Fruit fly (Drosophila melanogaster) whole organism, wandering third instar larva: Measurements from ENCODE around the gene CG11593.
A peak's percentile ranks its signal among the peaks of the same experiment; 100 is the strongest.

ENCODE experiments used
- Abd-B ChIP-seq: fragments of >200 bp; optimal IDR thresholded peaks from 2 replicates; lab custom pipeline; 2017; ENCODE audit warnings: missing biosample characterization, missing genetic modification characterization
- CG32264 ChIP-seq: fragments of 200-800 bp; sonication (Bioruptor generic); optimal IDR thresholded peaks from 2 replicates; lab custom pipeline; 2016; ENCODE audit warnings: missing biosample characterization, missing genetic modification characterization
- CG9705 ChIP-seq: fragments of 200-800 bp; sonication (Bioruptor generic); optimal IDR thresholded peaks from 2 replicates; lab custom pipeline; 2018; ENCODE audit warnings: missing biosample characterization, mild to moderate bottlenecking, missing genetic modification characterization
- CrebA ChIP-seq: fragments of 200-800 bp; sonication (Bioruptor generic); optimal IDR thresholded peaks from 2 replicates; lab custom pipeline; 2016; ENCODE audit warnings: missing biosample characterization, mild to moderate bottlenecking, missing genetic modification characterization, borderline replicate concordance
- Dfd ChIP-seq: fragments of >200 bp; optimal IDR thresholded peaks from 2 replicates; lab custom pipeline; 2017; ENCODE audit warnings: missing biosample characterization, missing genetic modification characterization
- Dif ChIP-seq: fragments of 200-275, 200-300 bp; sonication (Bioruptor generic); optimal IDR thresholded peaks from 2 replicates; lab custom pipeline; 2018; ENCODE audit warnings: missing biosample characterization, missing genetic modification characterization; ENCODE audit not compliant: partially characterized antibody
- Hnf4 ChIP-seq: fragments of 200-800 bp; sonication (Bioruptor generic); optimal IDR thresholded peaks from 2 replicates; lab custom pipeline; 2016; ENCODE audit warnings: missing biosample characterization, mild to moderate bottlenecking, missing genetic modification characterization
- Hr83 ChIP-seq: fragments of 200-300 bp; sonication (Bioruptor generic); optimal IDR thresholded peaks from 2 replicates; lab custom pipeline; 2016; ENCODE audit warnings: missing biosample characterization, mild to moderate bottlenecking, missing genetic modification characterization, moderate library complexity; ENCODE audit not compliant: poor library complexity, severe bottlenecking
- Mio ChIP-seq: sonication (Bioruptor generic); optimal IDR thresholded peaks from 2 replicates; lab custom pipeline; 2016; ENCODE audit warnings: missing biosample characterization, missing genetic modification characterization
- Myc ChIP-seq: fragments of >200 bp; optimal IDR thresholded peaks from 2 replicates; lab custom pipeline; 2017
- N ChIP-seq: fragments of >200 bp; optimal IDR thresholded peaks from 2 replicates; lab custom pipeline; 2018; ENCODE audit warnings: missing biosample characterization, missing external identifiers, missing genetic modification characterization
- OdsH ChIP-seq: fragments of 200-800 bp; sonication (Bioruptor generic); optimal IDR thresholded peaks from 2 replicates; lab custom pipeline; 2016; ENCODE audit warnings: missing biosample characterization, mild to moderate bottlenecking, missing genetic modification characterization
- Rel ChIP-seq, 2 experiments: fragments of 200-800 bp; sonication (Bioruptor generic) in 1 of 2; optimal IDR thresholded peaks; 2 replicates in 1 of 2; 3 replicates in 1 of 2; lab custom pipeline; 2016 to 2019; ENCODE audit warnings: mild to moderate bottlenecking in 2 of 2, missing biosample characterization in 2 of 2, missing genetic modification characterization in 2 of 2, moderate library complexity in 1 of 2
- Sp1 ChIP-seq: fragments of 200-800 bp; sonication (Bioruptor generic); optimal IDR thresholded peaks from 3 replicates; lab custom pipeline; 2019; ENCODE audit warnings: missing biosample characterization, mild to moderate bottlenecking, missing genetic modification characterization, moderate library complexity
- Vsx2 ChIP-seq: fragments of 200-300, 225-300 bp; sonication (Bioruptor generic); optimal IDR thresholded peaks from 2 replicates; lab custom pipeline; 2018; ENCODE audit warnings: missing biosample characterization, missing genetic modification characterization; ENCODE audit not compliant: partially characterized antibody
- br ChIP-seq: fragments of 200-800 bp; sonication (Bioruptor generic); optimal IDR thresholded peaks from 2 replicates; lab custom pipeline; 2016; ENCODE audit warnings: missing biosample characterization, missing genetic modification characterization
- brk ChIP-seq: fragments of 200-800 bp; sonication (Bioruptor generic); optimal IDR thresholded peaks from 2 replicates; lab custom pipeline; 2016; ENCODE audit warnings: missing biosample characterization, mild to moderate bottlenecking, missing genetic modification characterization
- dl ChIP-seq, 2 experiments: fragments of 175-275, 200-275 bp in 1 of 2; fragments of 200-275 bp in 1 of 2; sonication (Bioruptor generic); optimal IDR thresholded peaks; lab custom pipeline; 2018; ENCODE audit warnings: mild to moderate bottlenecking in 2 of 2, missing biosample characterization in 2 of 2, missing genetic modification characterization in 2 of 2, moderate library complexity in 2 of 2; ENCODE audit not compliant: partially characterized antibody in 2 of 2, insufficient read depth in 1 of 2
- dmrt93B ChIP-seq: fragments of 200-800 bp; sonication (Bioruptor generic); optimal IDR thresholded peaks from 2 replicates; lab custom pipeline; 2018; ENCODE audit warnings: missing biosample characterization, mild to moderate bottlenecking, missing genetic modification characterization
- dsf ChIP-seq: sonication (Bioruptor generic); optimal IDR thresholded peaks from 2 replicates; lab custom pipeline; 2016; ENCODE audit warnings: missing biosample characterization, missing genetic modification characterization, borderline replicate concordance
- ey ChIP-seq: fragments of 200-800 bp; sonication (Bioruptor generic); optimal IDR thresholded peaks from 2 replicates; lab custom pipeline; 2016; ENCODE audit warnings: missing biosample characterization, missing genetic modification characterization
- foxo ChIP-seq, 2 experiments: fragments of 200-800 bp; sonication (Bioruptor generic); optimal IDR thresholded peaks; 2 replicates in 1 of 2; 3 replicates in 1 of 2; lab custom pipeline; 2016 to 2017; ENCODE audit warnings: missing biosample characterization in 2 of 2, missing genetic modification characterization in 2 of 2
- h ChIP-seq: fragments of 200-800 bp; sonication (Bioruptor generic); optimal IDR thresholded peaks from 3 replicates; lab custom pipeline; 2016; ENCODE audit warnings: missing biosample characterization, mild to moderate bottlenecking, missing genetic modification characterization
- jim ChIP-seq: fragments of 175-275, 200-325 bp; sonication (Bioruptor generic); optimal IDR thresholded peaks from 2 replicates; lab custom pipeline; 2016; ENCODE audit warnings: missing biosample characterization, mild to moderate bottlenecking, missing genetic modification characterization
- lola ChIP-seq: fragments of >200 bp; optimal IDR thresholded peaks from 2 replicates; lab custom pipeline; 2017; ENCODE audit warnings: missing biosample characterization, missing genetic modification characterization
- psq ChIP-seq: fragments of 200-800 bp; sonication (Bioruptor generic); optimal IDR thresholded peaks from 3 replicates; lab custom pipeline; 2017; ENCODE audit warnings: missing biosample characterization, mild to moderate bottlenecking, missing genetic modification characterization, moderate library complexity
- rgr ChIP-seq: fragments of 200-800 bp; sonication (Bioruptor generic); optimal IDR thresholded peaks from 3 replicates; lab custom pipeline; 2016; ENCODE audit warnings: missing biosample characterization, mild to moderate bottlenecking, missing genetic modification characterization
- sage ChIP-seq: fragments of 200-800 bp; sonication (Bioruptor generic); optimal IDR thresholded peaks from 2 replicates; lab custom pipeline; 2016; ENCODE audit warnings: missing biosample characterization, mild to moderate bottlenecking, missing genetic modification characterization
- sv ChIP-seq: fragments of 200-800 bp; sonication (Bioruptor generic); optimal IDR thresholded peaks from 3 replicates; lab custom pipeline; 2016; ENCODE audit warnings: missing biosample characterization, missing genetic modification characterization
- tai ChIP-seq: sonication (Bioruptor generic); optimal IDR thresholded peaks from 2 replicates; lab custom pipeline; 2016; ENCODE audit warnings: missing biosample characterization, missing genetic modification characterization
- woc ChIP-seq: sonication (Bioruptor generic); optimal IDR thresholded peaks from 2 replicates; lab custom pipeline; 2016; ENCODE audit warnings: missing biosample characterization, mild to moderate bottlenecking, missing genetic modification characterization

Gene CG11593

DNA sequence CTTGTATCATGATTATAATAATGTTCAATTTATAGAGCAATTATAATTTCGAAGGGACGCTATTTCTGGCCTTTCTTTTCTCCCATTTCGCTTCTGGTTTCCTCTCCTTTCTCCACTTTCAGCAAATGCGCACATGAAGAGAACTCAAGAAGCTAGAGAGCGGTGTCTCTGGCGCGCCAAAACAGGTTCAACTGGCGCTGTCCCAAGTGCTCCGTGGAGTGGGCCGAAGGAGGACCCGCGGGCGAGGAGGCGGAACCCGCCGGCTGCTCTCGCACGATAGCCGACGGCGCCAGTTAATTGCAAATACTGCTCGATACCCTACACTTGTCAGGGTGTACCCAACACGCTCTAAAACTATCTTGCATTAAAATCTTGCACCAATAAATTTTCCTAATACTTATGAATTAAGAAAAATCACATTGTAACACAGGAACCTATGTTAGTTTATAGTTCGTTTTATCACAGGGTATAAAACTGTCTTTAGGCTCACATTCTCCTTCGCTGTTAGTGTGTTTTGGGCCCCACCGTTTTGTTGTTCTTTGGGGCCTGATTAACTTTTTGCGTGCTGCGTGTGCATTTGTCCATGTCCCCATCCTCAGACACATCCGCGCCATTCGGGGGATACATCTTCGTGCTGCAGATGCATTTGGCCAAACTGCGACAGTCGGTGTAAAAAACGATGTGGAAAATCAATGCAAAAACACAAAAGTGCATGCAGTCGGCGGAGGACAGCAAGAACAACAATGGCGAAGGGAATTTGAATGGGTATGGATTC lies 30.1 kb upstream of the CG11593 start (continued):
- TF ChIP-seq Sp1 (GFP tag; lab: Kevin White, UChicago) (peak; percentile 93), Abd-B (GFP tag; lab: Kevin White, UChicago) (no peak)

DNA sequence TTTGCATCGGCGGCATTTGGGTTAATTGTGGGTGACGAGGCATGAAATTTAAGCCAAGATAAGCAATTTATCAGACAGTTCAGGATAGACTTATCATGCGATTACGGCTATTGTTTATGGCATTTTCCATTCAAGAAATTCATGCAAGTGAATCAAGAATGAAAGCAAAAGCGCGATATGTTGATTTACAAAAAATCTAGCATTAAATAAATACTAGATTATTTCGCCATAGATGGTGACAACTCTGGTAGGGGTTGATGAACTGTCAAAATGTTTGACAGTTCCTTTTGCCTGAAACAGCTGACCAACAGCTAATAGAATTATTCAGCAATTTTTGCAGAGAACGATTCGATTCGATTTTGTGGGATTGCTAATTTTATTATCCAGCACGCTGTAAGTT lies 28.8 kb upstream of the CG11593 start, which contains the start of gene CG32259:
Gene CG32259 (plus strand): TSS at position 301 of the 400 bp plus-strand sequence.
- TF ChIP-seq CG9705 (GFP tag; lab: Kevin White, UChicago) (no peak), OdsH (GFP tag; lab: Kevin White, UChicago) (no peak), CG32264 (GFP tag; lab: Kevin White, UChicago) (no peak), sv (GFP tag; lab: Kevin White, UChicago) (no peak), jim (GFP tag; lab: Kevin White, UChicago) (no peak), Rel (GFP tag; optimal IDR thresholded peaks at IDR 0.05; lab: Kevin White, UChicago) (no peak), Rel (tag; optimal IDR thresholded peaks at IDR 0.05; lab: Kevin White, UChicago) (no peak), sage (no peak), lola (GFP tag; lab: Kevin White, UChicago) (no peak), rgr (GFP tag; lab: Kevin White, UChicago) (no peak), dsf (no peak)

DNA sequence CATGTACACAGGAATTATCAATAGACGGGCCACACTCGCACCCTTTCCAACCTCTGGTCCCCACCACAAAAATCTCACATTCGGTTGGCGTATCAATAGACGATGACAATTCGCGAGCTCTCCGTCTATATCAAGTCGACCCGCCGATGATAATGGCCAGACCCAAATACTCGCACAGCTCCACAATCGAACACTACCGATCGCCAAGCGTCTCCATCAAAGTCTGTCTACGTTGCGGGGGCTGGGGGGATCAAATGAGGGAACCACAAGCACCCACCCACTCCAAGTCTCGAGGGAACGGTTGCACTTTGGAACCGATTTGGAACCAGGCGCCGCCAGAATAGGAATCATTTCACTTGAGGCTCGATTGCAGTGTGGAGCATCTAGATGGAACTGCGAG lies 28.1 kb upstream of the CG11593 start:
- TF ChIP-seq Mio (no peak), foxo (GFP tag; optimal IDR thresholded peaks at IDR 0.05; lab: Kevin White, UChicago) (no peak), h (GFP tag; lab: Kevin White, UChicago) (peak; percentile 20), lola (GFP tag; lab: Kevin White, UChicago) (no peak), ey (GFP tag; lab: Kevin White, UChicago) (no peak), br (no peak), dl (GFP tag; optimal IDR thresholded peaks at IDR 0.05; lab: Kevin White, UChicago; ENCODE audit: insufficient read depth in 1 of 2, partially characterized antibody in 2 of 2) (no peak), brk (GFP tag; lab: Kevin White, UChicago) (no peak), woc (no peak), Rel (GFP tag; optimal IDR thresholded peaks at IDR 0.05; lab: Kevin White, UChicago) (no peak), Rel (tag; optimal IDR thresholded peaks at IDR 0.05; lab: Kevin White, UChicago) (peak; percentile 81), dmrt93B (GFP tag; lab: Kevin White, UChicago) (no peak), Vsx2 (GFP tag; lab: Kevin White, UChicago) (no peak), Sp1 (GFP tag; lab: Kevin White, UChicago) (no peak), psq (GFP tag; lab: Kevin White, UChicago) (no peak), OdsH (GFP tag; lab: Kevin White, UChicago) (no peak), Hnf4 (GFP tag; lab: Kevin White, UChicago) (peak; percentile 83), CrebA (GFP tag; lab: Kevin White, UChicago) (no peak), Dfd (no peak), Hr83 (GFP tag; lab: Kevin White, UChicago) (no peak), Dif (GFP tag; lab: Kevin White, UChicago) (no peak), tai (no peak), N (no peak), Abd-B (GFP tag; lab: Kevin White, UChicago) (no peak), jim (GFP tag; lab: Kevin White, UChicago) (no peak)

- peak; percentile 35 for TF ChIP-seq Myc (lab: Kevin White, UChicago)
- TF ChIP-seq h (GFP tag; lab: Kevin White, UChicago): no peak
These were observed 21.7 kb upstream of the CG11593 start, which contains the start of gene dib for dm6 chr3L:4061921-4062474. dib (plus strand) TSS chr3L:4062292.
